Fruit fly (Drosophila melanogaster): Measurements from ENCODE around the gene CG14204.
A peak's percentile ranks its signal among the peaks of the same experiment; 100 is the strongest.

CG14204 gene

DNA sequence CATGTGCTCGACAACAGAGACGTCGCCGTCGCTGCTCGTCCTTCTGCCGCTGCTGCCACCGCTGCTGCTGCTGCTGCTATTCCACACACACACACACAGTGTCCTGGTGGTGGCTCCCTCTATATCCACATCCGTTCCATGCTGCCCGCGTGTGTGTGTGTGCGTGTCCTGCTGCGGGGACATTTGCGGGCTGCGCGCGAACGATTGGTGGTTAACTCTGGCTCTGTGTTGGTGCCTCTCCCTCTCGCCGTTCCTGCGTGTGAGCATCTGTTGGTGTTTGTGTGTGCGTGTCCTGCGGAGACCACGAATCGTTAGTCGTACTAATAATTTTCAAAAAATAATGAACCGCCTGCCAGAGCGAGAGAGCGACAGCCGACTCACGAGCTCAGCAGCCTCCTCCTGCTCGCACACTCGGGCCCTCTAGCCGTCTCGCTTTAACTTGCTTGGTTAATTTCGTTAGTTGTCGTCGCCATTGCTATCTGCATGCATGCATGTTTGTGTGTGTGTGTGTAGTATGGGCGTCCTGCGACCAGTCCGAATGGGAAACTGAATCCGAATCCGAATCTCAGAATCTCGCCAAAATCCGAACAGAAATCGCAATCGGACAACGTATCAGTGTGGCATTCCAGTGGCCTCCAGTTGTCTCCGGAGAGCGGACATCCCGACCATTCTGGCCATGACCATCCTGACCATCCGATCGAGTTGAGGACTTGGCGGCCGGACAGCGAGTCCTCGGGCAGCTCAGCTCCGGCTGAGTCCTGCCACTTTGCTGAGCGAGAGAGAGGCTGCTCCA lies 37.4 kb upstream of the CG14204 start (continued):
- TF ChIP-seq dpn (GFP tag; optimal IDR thresholded peaks at IDR 0.05), result no peak
- TF ChIP-seq CG7271 (tag; optimal IDR thresholded peaks at IDR 0.05), result no peak
- no peak for TF ChIP-seq CG12769 (tag; optimal IDR thresholded peaks at IDR 0.05)
- TF ChIP-seq NC2β (GFP tag; optimal IDR thresholded peaks at IDR 0.05), result no peak
- no peak for TF ChIP-seq CG13296 (GFP tag; optimal IDR thresholded peaks at IDR 0.05)
- no peak for TF ChIP-seq gt (GFP tag; IDR thresholded peaks at IDR 0.05)
- TF ChIP-seq Mad (GFP tag; optimal IDR thresholded peaks at IDR 0.05), result no peak
- no peak for TF ChIP-seq Kr (GFP tag; optimal IDR thresholded peaks at IDR 0.05)
- TF ChIP-seq Hr39 (optimal IDR thresholded peaks at IDR 0.05), result no peak
- peak; percentile 34 for TF ChIP-seq Nf-YA (GFP tag; IDR thresholded peaks at IDR 0.05)
- peak; percentile 78 for TF ChIP-seq cg (GFP tag; optimal IDR thresholded peaks at IDR 0.05)
- TF ChIP-seq CG10431 (GFP tag; optimal IDR thresholded peaks at IDR 0.05), result no peak
- no peak for TF ChIP-seq CG15696 (tag; optimal IDR thresholded peaks at IDR 0.05)
- TF ChIP-seq CG33213 (GFP tag; optimal IDR thresholded peaks at IDR 0.05), result no peak
- TF ChIP-seq CG6272 (GFP tag; IDR thresholded peaks at IDR 0.05), result no peak
- TF ChIP-seq phol (tag; optimal IDR thresholded peaks at IDR 0.05), result peak; percentile 43
- no peak for TF ChIP-seq CG12744 (GFP tag; optimal IDR thresholded peaks at IDR 0.05)
- TF ChIP-seq CG15479 (GFP tag; optimal IDR thresholded peaks at IDR 0.05), result no peak
- TF ChIP-seq CG2875 (GFP tag; optimal IDR thresholded peaks at IDR 0.05), result no peak
- no peak for TF ChIP-seq CG11085 (GFP tag; IDR thresholded peaks at IDR 0.05)
- peak; percentile 3 for TF ChIP-seq twi (tag; optimal IDR thresholded peaks at IDR 0.05)
- no peak for TF ChIP-seq unpg (GFP tag; optimal IDR thresholded peaks at IDR 0.05)
- no peak for TF ChIP-seq sug (tag; optimal IDR thresholded peaks at IDR 0.05)
- TF ChIP-seq disco-r (GFP tag; optimal IDR thresholded peaks at IDR 0.05), result no peak
- no peak for TF ChIP-seq mirr (GFP tag; optimal IDR thresholded peaks at IDR 0.05)
- TF ChIP-seq HLH4C (GFP tag; IDR thresholded peaks at IDR 0.05; ENCODE audit: partially characterized antibody), result no peak
- TF ChIP-seq lab (GFP tag; optimal IDR thresholded peaks at IDR 0.05), result no peak
- TF ChIP-seq Med (GFP tag), result peak; percentile 31
- peak; percentile 96 for TF ChIP-seq Nf-YC (tag; optimal IDR thresholded peaks at IDR 0.05)
- TF ChIP-seq CG18619 (GFP tag; optimal IDR thresholded peaks at IDR 0.05), result no peak
- TF ChIP-seq CG17568 (GFP tag; optimal IDR thresholded peaks at IDR 0.05), result no peak
- TF ChIP-seq HLH54F (GFP tag; optimal IDR thresholded peaks at IDR 0.05), result no peak
- no peak for TF ChIP-seq CG10274 (GFP tag; optimal IDR thresholded peaks at IDR 0.05)
- no peak for TF ChIP-seq amos (GFP tag; IDR thresholded peaks at IDR 0.05; ENCODE audit: partially characterized antibody)
- TF ChIP-seq Hey (tag; optimal IDR thresholded peaks at IDR 0.05), result no peak
- no peak for TF ChIP-seq CkIIα-i1 (GFP tag; IDR thresholded peaks at IDR 0.05)
- TF ChIP-seq Ravus (GFP tag; IDR thresholded peaks at IDR 0.05), result no peak
- TF ChIP-seq CG18599 (GFP tag; optimal IDR thresholded peaks at IDR 0.05), result no peak
- no peak for TF ChIP-seq CG11247 (GFP tag; IDR thresholded peaks at IDR 0.05)
- TF ChIP-seq Adf1 (GFP tag; IDR thresholded peaks at IDR 0.05), result peak; percentile 81
- TF ChIP-seq lmd (GFP tag; IDR thresholded peaks at IDR 0.05), result no peak
- TF ChIP-seq Hr78 (GFP tag; optimal IDR thresholded peaks at IDR 0.05), result no peak
- TF ChIP-seq ato (GFP tag; IDR thresholded peaks at IDR 0.05; ENCODE audit: partially characterized antibody), result no peak
- no peak for TF ChIP-seq CG31224 (GFP tag; IDR thresholded peaks at IDR 0.05)
- no peak for TF ChIP-seq Rfx (GFP tag; IDR thresholded peaks at IDR 0.05)
- TF ChIP-seq mld (GFP tag; IDR thresholded peaks at IDR 0.05; ENCODE audit: partially characterized antibody), result no peak
- TF ChIP-seq CG10321 (GFP tag; IDR thresholded peaks at IDR 0.05), result peak; percentile 92
- no peak for TF ChIP-seq CG8944 (GFP tag; optimal IDR thresholded peaks at IDR 0.05)
- TF ChIP-seq pfk (GFP tag; optimal IDR thresholded peaks at IDR 0.05), result peak; percentile 85
- TF ChIP-seq gsb (GFP tag; IDR thresholded peaks at IDR 0.05), result no peak
